Fruit fly (Drosophila melanogaster): ENCODE measurements around the gene Atg4b.

Atg4b gene

DNA sequence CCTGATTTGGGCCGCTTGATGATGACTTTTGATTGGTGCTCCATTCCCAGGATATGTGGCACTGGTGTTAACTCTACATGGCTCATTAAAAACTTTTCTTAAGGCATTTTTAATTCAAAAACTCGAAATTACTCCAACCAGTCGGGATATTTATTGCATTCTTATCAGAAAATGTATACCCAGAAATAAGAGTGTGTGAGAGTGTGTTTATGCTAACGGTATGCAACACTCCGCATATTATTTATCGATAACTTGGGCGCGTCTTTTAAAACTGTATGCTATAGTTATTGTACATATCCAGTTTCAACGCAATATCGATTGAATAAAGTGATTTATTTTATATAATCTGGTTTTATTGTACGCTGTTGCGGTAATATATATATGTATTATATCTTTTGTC lies 10.8 kb upstream of the Atg4b start, which contains the start of gene CG34404 (continued):
- no peak for TF ChIP-seq CG30431 (GFP tag; optimal IDR thresholded peaks at IDR 0.05)
- no peak for TF ChIP-seq E2f1 (GFP tag; IDR thresholded peaks at IDR 0.05)
- TF ChIP-seq otp (GFP tag; IDR thresholded peaks at IDR 0.05) = no peak
- no peak for TF ChIP-seq Abd-B (GFP tag; optimal IDR thresholded peaks at IDR 0.05)
- no peak for TF ChIP-seq CG15696 (tag; optimal IDR thresholded peaks at IDR 0.05)
- TF ChIP-seq croc (GFP tag; conservative IDR thresholded peaks at IDR 0.05) = no peak
- TF ChIP-seq CG15073 (GFP tag; optimal IDR thresholded peaks at IDR 0.05) = no peak
- TF ChIP-seq grn (GFP tag; optimal IDR thresholded peaks at IDR 0.05) = no peak
- TF ChIP-seq CG43689 (GFP tag; IDR thresholded peaks at IDR 0.05) = no peak
- peak; percentile 54 for TF ChIP-seq cg (GFP tag; optimal IDR thresholded peaks at IDR 0.05)
- peak; percentile 50 for TF ChIP-seq CG15514 (GFP tag; optimal IDR thresholded peaks at IDR 0.05)
- peak; percentile 38 for TF ChIP-seq BEAF-32 (GFP tag; optimal IDR thresholded peaks at IDR 0.05)
- TF ChIP-seq sob (GFP tag; IDR thresholded peaks at IDR 0.05) = peak; percentile 22; the same call in 1 of the 2 replicates
- peak; percentile 66 for TF ChIP-seq Med (GFP tag)
- no peak for TF ChIP-seq Dip3 (GFP tag; optimal IDR thresholded peaks at IDR 0.05)
- no peak for TF ChIP-seq Kr (GFP tag; optimal IDR thresholded peaks at IDR 0.05)
- peak; percentile 9 for TF ChIP-seq YL-1 (GFP tag; optimal IDR thresholded peaks at IDR 0.05)
- no peak for TF ChIP-seq CG8478 (optimal IDR thresholded peaks at IDR 0.05)
- no peak for TF ChIP-seq tap (tag; optimal IDR thresholded peaks at IDR 0.05)
- TF ChIP-seq hb (GFP tag; IDR thresholded peaks at IDR 0.05; ENCODE audit: partially characterized antibody) = no peak
- TF ChIP-seq CG12299 (tag; optimal IDR thresholded peaks at IDR 0.05) = no peak
- TF ChIP-seq sens (GFP tag) = peak; percentile 62
- TF ChIP-seq CG1792 (GFP tag; optimal IDR thresholded peaks at IDR 0.05) = no peak
- no peak for TF ChIP-seq toy (GFP tag; IDR thresholded peaks at IDR 0.05)
- TF ChIP-seq CG1602 (GFP tag; optimal IDR thresholded peaks at IDR 0.05) = no peak
- no peak for TF ChIP-seq Awh (GFP tag; IDR thresholded peaks at IDR 0.05)
- peak; percentile 89 for TF ChIP-seq E2f2 (GFP tag; IDR thresholded peaks at IDR 0.05)
- no peak for TF ChIP-seq Six4 (GFP tag; optimal IDR thresholded peaks at IDR 0.05)
- no peak for TF ChIP-seq hkb (optimal IDR thresholded peaks at IDR 0.05)
- TF ChIP-seq hkb (GFP tag; IDR thresholded peaks at IDR 0.05) = no peak
- TF ChIP-seq Dp (GFP tag; optimal IDR thresholded peaks at IDR 0.05) = peak; percentile 85
- no peak for TF ChIP-seq jing (GFP tag; optimal IDR thresholded peaks at IDR 0.05)
- no peak for TF ChIP-seq cas (GFP tag; IDR thresholded peaks at IDR 0.05)
- TF ChIP-seq tgo (GFP tag; IDR thresholded peaks at IDR 0.05) = no peak
- TF ChIP-seq CG9437 (GFP tag; optimal IDR thresholded peaks at IDR 0.05) = no peak
- no peak for TF ChIP-seq cato (GFP tag; optimal IDR thresholded peaks at IDR 0.05; ENCODE audit: borderline replicate concordance)
- peak in 1 of 2 experiments; percentile 36 for TF ChIP-seq crp (GFP tag; optimal IDR thresholded peaks at IDR 0.05)
- TF ChIP-seq CG10209 (GFP tag; optimal IDR thresholded peaks at IDR 0.05) = no peak
- peak; percentile 39; the same call in 1 of the 2 replicates for TF ChIP-seq MBD-R2 (GFP tag; IDR thresholded peaks at IDR 0.05)
- no peak for TF ChIP-seq knrl (GFP tag; IDR thresholded peaks at IDR 0.05; ENCODE audit: partially characterized antibody)
- TF ChIP-seq Max (GFP tag; optimal IDR thresholded peaks at IDR 0.05) = no peak
- peak; percentile 59 for TF ChIP-seq CG1603 (tag; optimal IDR thresholded peaks at IDR 0.05)
- no peak for TF ChIP-seq HmgD (GFP tag; optimal IDR thresholded peaks at IDR 0.05)
- no peak for TF ChIP-seq sc (optimal IDR thresholded peaks at IDR 0.05)
- no peak for TF ChIP-seq sc (GFP tag; optimal IDR thresholded peaks at IDR 0.05)
- TF ChIP-seq CG13287 (GFP tag; IDR thresholded peaks at IDR 0.05; ENCODE audit: partially characterized antibody) = peak; percentile 62
- no peak for TF ChIP-seq Jarid2 (GFP tag; optimal IDR thresholded peaks at IDR 0.05)
- TF ChIP-seq CG2889 (GFP tag; IDR thresholded peaks at IDR 0.05) = no peak
- TF ChIP-seq Dll (GFP tag; IDR thresholded peaks at IDR 0.05; ENCODE audit: partially characterized antibody) = 0 out of 4 replicates have a peak, but pooled peaks have one; percentile 46
